Fruit fly (Drosophila melanogaster): ENCODE measurements around the gene Edc3.

Gene Edc3

dm6 chr3L:17475979-17476393 lies 53.7 kb downstream of the Edc3 start, which contains the start of gene CG34250 (continued):
- TF ChIP-seq MESR4 (GFP tag; optimal IDR thresholded peaks at IDR 0.05): peak; percentile 89
- no peak for TF ChIP-seq hb (GFP tag; IDR thresholded peaks at IDR 0.05; ENCODE audit: partially characterized antibody)
- no peak for TF ChIP-seq CG5180 (GFP tag; optimal IDR thresholded peaks at IDR 0.05)
- TF ChIP-seq gce (GFP tag; IDR thresholded peaks at IDR 0.05): no peak
- TF ChIP-seq CG1024 (GFP tag; IDR thresholded peaks at IDR 0.05): no peak
- TF ChIP-seq tio (GFP tag; optimal IDR thresholded peaks at IDR 0.05): no peak
- TF ChIP-seq CG3281 (GFP tag; optimal IDR thresholded peaks at IDR 0.05): peak; percentile 21
- TF ChIP-seq jigr1 (GFP tag; IDR thresholded peaks at IDR 0.05): no peak
- no peak for TF ChIP-seq br (optimal IDR thresholded peaks at IDR 0.05)
- no peak for TF ChIP-seq CG6689 (GFP tag; IDR thresholded peaks at IDR 0.05)
- no peak for TF ChIP-seq CG15073 (GFP tag; optimal IDR thresholded peaks at IDR 0.05)
- no peak for TF ChIP-seq HLHmδ (GFP tag; optimal IDR thresholded peaks at IDR 0.05)
- TF ChIP-seq ci (GFP tag; IDR thresholded peaks at IDR 0.05): no peak
- TF ChIP-seq gt (GFP tag; IDR thresholded peaks at IDR 0.05): no peak
- TF ChIP-seq CG10147 (GFP tag; optimal IDR thresholded peaks at IDR 0.05): peak; percentile 26
- no peak for TF ChIP-seq Fer2 (tag; optimal IDR thresholded peaks at IDR 0.05)
- no peak for TF ChIP-seq cg (GFP tag; optimal IDR thresholded peaks at IDR 0.05)
- TF ChIP-seq CG15479 (GFP tag; optimal IDR thresholded peaks at IDR 0.05): no peak
- no peak for TF ChIP-seq ewg (GFP tag; optimal IDR thresholded peaks at IDR 0.05)
- no peak for TF ChIP-seq bab2 (GFP tag; optimal IDR thresholded peaks at IDR 0.05)
- TF ChIP-seq Sox100B (GFP tag; optimal IDR thresholded peaks at IDR 0.05): no peak
- peak; percentile 75 for TF ChIP-seq YL-1 (GFP tag; optimal IDR thresholded peaks at IDR 0.05)
- TF ChIP-seq fru (optimal IDR thresholded peaks at IDR 0.05): no peak
- TF ChIP-seq gcm (GFP tag; optimal IDR thresholded peaks at IDR 0.05): no peak
- no peak for TF ChIP-seq wek (GFP tag; optimal IDR thresholded peaks at IDR 0.05)
- TF ChIP-seq lov (optimal IDR thresholded peaks at IDR 0.05): no peak
- no peak for TF ChIP-seq lov (GFP tag; IDR thresholded peaks at IDR 0.05)
- TF ChIP-seq CG2712 (tag; optimal IDR thresholded peaks at IDR 0.05): peak; percentile 72
- TF ChIP-seq CG14965 (GFP tag; optimal IDR thresholded peaks at IDR 0.05; ENCODE audit: borderline replicate concordance): no peak
- TF ChIP-seq kni (GFP tag; optimal IDR thresholded peaks at IDR 0.05): no peak
- TF ChIP-seq CG7357 (GFP tag; IDR thresholded peaks at IDR 0.05): no peak
- TF ChIP-seq tll (GFP tag; optimal IDR thresholded peaks at IDR 0.05): peak in 1 of 2 experiments; percentile 48
- no peak for TF ChIP-seq Awh (GFP tag; IDR thresholded peaks at IDR 0.05)
- peak; percentile 67 for TF ChIP-seq CG2120 (GFP tag; optimal IDR thresholded peaks at IDR 0.05)
- TF ChIP-seq nom (GFP tag; optimal IDR thresholded peaks at IDR 0.05): no peak
- no peak for TF ChIP-seq eyg (GFP tag; optimal IDR thresholded peaks at IDR 0.05)
- no peak for TF ChIP-seq Dad (GFP tag; optimal IDR thresholded peaks at IDR 0.05)
- TF ChIP-seq CG15601 (tag; optimal IDR thresholded peaks at IDR 0.05): peak; percentile 58
- no peak for TF ChIP-seq CG6272 (GFP tag; IDR thresholded peaks at IDR 0.05)
- no peak for TF ChIP-seq CG10366 (GFP tag; IDR thresholded peaks at IDR 0.05)
- TF ChIP-seq schlank (tag; optimal IDR thresholded peaks at IDR 0.05): no peak
- TF ChIP-seq CG16863 (GFP tag; optimal IDR thresholded peaks at IDR 0.05): no peak
- TF ChIP-seq ems (GFP tag; optimal IDR thresholded peaks at IDR 0.05): peak; percentile 34
- TF ChIP-seq Taf1 (GFP tag; IDR thresholded peaks at IDR 0.05): no peak
- TF ChIP-seq ap (GFP tag; IDR thresholded peaks at IDR 0.05): no peak
- peak; percentile 64 for TF ChIP-seq lilli (GFP tag; optimal IDR thresholded peaks at IDR 0.05)
- no peak for TF ChIP-seq Kr (GFP tag; optimal IDR thresholded peaks at IDR 0.05)
- TF ChIP-seq hth (optimal IDR thresholded peaks at IDR 0.05): no peak
- peak; percentile 9 for TF ChIP-seq CG7839 (tag; optimal IDR thresholded peaks at IDR 0.05)
- TF ChIP-seq CG6654 (GFP tag; optimal IDR thresholded peaks at IDR 0.05): no peak
- TF ChIP-seq CG1529 (GFP tag; optimal IDR thresholded peaks at IDR 0.05): no peak
- no peak; the same call in 1 of the 2 replicates for TF ChIP-seq NFAT (GFP tag; IDR thresholded peaks at IDR 0.05)
- TF ChIP-seq chn (GFP tag; optimal IDR thresholded peaks at IDR 0.05): no peak
